Fruit fly (Drosophila melanogaster) whole organism, embryonic: ENCODE results near the gene Paf-AHalpha.

ENCODE experiments used
- Atf6 ChIP-seq: fragments of 200-800 bp; sonication (Bioruptor generic); IDR thresholded peaks from 2 replicates; pipeline ENCODE4 v1.3.6; 2022; ENCODE audit warnings: missing biosample characterization, missing genetic modification characterization
- B-H2 ChIP-seq: fragments of 200-800 bp; sonication (Bioruptor generic); optimal IDR thresholded peaks from 2 replicates; lab custom pipeline; 2018; ENCODE audit warnings: missing biosample characterization, mild to moderate bottlenecking, missing genetic modification characterization
- BEAF-32 ChIP-seq: fragments of 200-800 bp; sonication (Bioruptor generic); optimal IDR thresholded peaks from 3 replicates; lab custom pipeline; 2017; ENCODE audit warnings: missing biosample characterization, missing genetic modification characterization, mild to moderate bottlenecking, moderate library complexity, missing genetic modification reagents
- BtbVII ChIP-seq: fragments of 200-800 bp; sonication (Bioruptor generic); optimal IDR thresholded peaks from 3 replicates; lab custom pipeline; 2017; ENCODE audit warnings: missing biosample characterization, mild to moderate bottlenecking, missing genetic modification characterization
- CG10979 ChIP-seq: fragments of 200-800 bp; sonication (Bioruptor generic); optimal IDR thresholded peaks from 2 replicates; lab custom pipeline; 2018; ENCODE audit warnings: missing biosample characterization, mild to moderate bottlenecking, missing genetic modification characterization, moderate library complexity
- CG12104 ChIP-seq: fragments of 200-800 bp; sonication (Bioruptor generic); optimal IDR thresholded peaks from 3 replicates; lab custom pipeline; 2016; ENCODE audit warnings: missing biosample characterization, missing genetic modification characterization
- CG12236 ChIP-seq: fragments of 200-800 bp; sonication (Bioruptor generic); optimal IDR thresholded peaks from 2 replicates; lab custom pipeline; 2016; ENCODE audit warnings: missing biosample characterization, missing genetic modification characterization
- CG12942 ChIP-seq: fragments of 200-800 bp; sonication (Bioruptor generic); optimal IDR thresholded peaks from 3 replicates; lab custom pipeline; 2016; ENCODE audit warnings: missing biosample characterization, missing genetic modification characterization
- CG15479 ChIP-seq: fragments of 200-800 bp; sonication (Bioruptor generic); optimal IDR thresholded peaks from 3 replicates; lab custom pipeline; 2019; ENCODE audit warnings: missing biosample characterization, mild to moderate bottlenecking, missing genetic modification characterization, moderate library complexity
- CG15514 ChIP-seq: fragments of 200-800 bp; sonication (Bioruptor generic); optimal IDR thresholded peaks from 3 replicates; lab custom pipeline; 2017; ENCODE audit warnings: missing biosample characterization, missing genetic modification characterization, mild to moderate bottlenecking, moderate library complexity, missing genetic modification reagents
- CG15696 ChIP-seq: fragments of 200-800 bp; sonication (Bioruptor generic); optimal IDR thresholded peaks from 2 replicates; lab custom pipeline; 2019; ENCODE audit warnings: missing biosample characterization, mild to moderate bottlenecking, missing genetic modification characterization, moderate library complexity
- CG17328 ChIP-seq: fragments of 200-800 bp; sonication (Bioruptor generic); IDR thresholded peaks from 2 replicates; pipeline ENCODE4 v1.3.6; 2022; ENCODE audit warnings: missing biosample characterization, missing genetic modification characterization
- CG17829 ChIP-seq: fragments of 200-800 bp; optimal IDR thresholded peaks from 2 replicates; lab custom pipeline; 2019; ENCODE audit warnings: missing biosample characterization, mild to moderate bottlenecking, missing genetic modification characterization, moderate library complexity
- CG2202 ChIP-seq: fragments of 200-800 bp; sonication (Bioruptor generic); optimal IDR thresholded peaks from 2 replicates; lab custom pipeline; 2018; ENCODE audit warnings: missing biosample characterization, mild to moderate bottlenecking, missing genetic modification characterization
- CG32767 ChIP-seq: fragments of 200-800 bp; sonication (Bioruptor generic); IDR thresholded peaks from 2 replicates; pipeline ENCODE4 v1.3.6; 2022; ENCODE audit warnings: missing biosample characterization, missing genetic modification characterization
- CG32772 ChIP-seq: fragments of 200-800 bp; sonication (Bioruptor generic); IDR thresholded peaks from 2 replicates; pipeline ENCODE4 v1.3.6; 2022; ENCODE audit warnings: missing biosample characterization, missing genetic modification characterization
- CG34376 ChIP-seq: fragments of 200-800 bp; sonication (Bioruptor generic); optimal IDR thresholded peaks from 2 replicates; lab custom pipeline; 2018; ENCODE audit warnings: missing biosample characterization, mild to moderate bottlenecking, missing genetic modification characterization
- CG4820 ChIP-seq: fragments of 200-800 bp; sonication (Bioruptor generic); optimal IDR thresholded peaks from 3 replicates; lab custom pipeline; 2016; ENCODE audit warnings: missing biosample characterization, missing genetic modification characterization
- CG5180 ChIP-seq: fragments of 200-800 bp; sonication (Bioruptor generic); optimal IDR thresholded peaks from 3 replicates; lab custom pipeline; 2017; ENCODE audit warnings: missing biosample characterization, missing genetic modification characterization, mild to moderate bottlenecking, moderate library complexity, missing genetic modification reagents
- CG8388 ChIP-seq: fragments of 200-800 bp; sonication (Bioruptor generic); optimal IDR thresholded peaks from 2 replicates; lab custom pipeline; 2019; ENCODE audit warnings: missing biosample characterization, mild to moderate bottlenecking, missing genetic modification characterization, moderate library complexity
- D ChIP-seq, 2 experiments: fragments of 200-800 bp in 1 of 2; fragments of >200 bp in 1 of 2; sonication (Bioruptor generic) in 1 of 2; optimal IDR thresholded peaks; 2 replicates in 1 of 2; 3 replicates in 1 of 2; lab custom pipeline; 2017; ENCODE audit warnings: mild to moderate bottlenecking in 1 of 2, missing biosample characterization in 1 of 2, missing genetic modification characterization in 1 of 2, missing genetic modification reagents in 1 of 2
- D19B ChIP-seq: fragments of 200-800 bp; sonication (Bioruptor generic); optimal IDR thresholded peaks from 2 replicates; lab custom pipeline; 2017; ENCODE audit warnings: missing biosample characterization, mild to moderate bottlenecking, missing genetic modification characterization
- Dfd ChIP-seq, 2 experiments: fragments of >200 bp; optimal IDR thresholded peaks; 2 replicates each; lab custom pipeline; 2017; ENCODE audit warnings: missing biosample characterization in 2 of 2, missing genetic modification characterization in 2 of 2
- ERR ChIP-seq: fragments of 200-800 bp; sonication (Bioruptor generic); optimal IDR thresholded peaks from 2 replicates; lab custom pipeline; 2016; ENCODE audit warnings: missing biosample characterization, missing genetic modification characterization
- Hr3 ChIP-seq: fragments of 200-800 bp; sonication (Bioruptor generic); optimal IDR thresholded peaks from 3 replicates; lab custom pipeline; 2016; ENCODE audit warnings: missing biosample characterization, missing genetic modification characterization
- Hsf ChIP-seq: fragments of 200-800 bp; sonication (Bioruptor generic); optimal IDR thresholded peaks from 3 replicates; lab custom pipeline; 2016; ENCODE audit warnings: missing biosample characterization, missing genetic modification characterization
- Jarid2 ChIP-seq: fragments of 200-800 bp; sonication (Bioruptor generic); optimal IDR thresholded peaks from 3 replicates; lab custom pipeline; 2017; ENCODE audit warnings: mild to moderate bottlenecking, missing biosample characterization, missing genetic modification reagents, missing genetic modification characterization
- MBD-R2 ChIP-seq: fragments of 200-800 bp; sonication (Bioruptor generic); IDR thresholded peaks from 2 replicates; pipeline ENCODE4 v1.3.6; 2022; ENCODE audit warnings: missing biosample characterization, missing genetic modification characterization
- MESR4 ChIP-seq: fragments of 200-800 bp; sonication (Bioruptor generic); optimal IDR thresholded peaks from 2 replicates; lab custom pipeline; 2018; ENCODE audit warnings: missing biosample characterization, mild to moderate bottlenecking, missing genetic modification characterization, moderate library complexity
- Opbp ChIP-seq: fragments of 200-800 bp; sonication (Bioruptor generic); IDR thresholded peaks from 3 replicates; pipeline ENCODE4 v1.3.6; 2022; ENCODE audit warnings: missing biosample characterization, missing genetic modification characterization; ENCODE audit not compliant: partially characterized antibody
- PHDP ChIP-seq: fragments of 200-800 bp; sonication (Bioruptor generic); optimal IDR thresholded peaks from 3 replicates; lab custom pipeline; 2018; ENCODE audit warnings: missing biosample characterization, mild to moderate bottlenecking, missing genetic modification characterization, moderate library complexity
- YL-1 ChIP-seq: fragments of 200-800 bp; sonication (Bioruptor generic); optimal IDR thresholded peaks from 3 replicates; lab custom pipeline; 2017; ENCODE audit warnings: missing biosample characterization, mild to moderate bottlenecking, missing genetic modification characterization
- az2 ChIP-seq: fragments of 200-800 bp; sonication (Bioruptor generic); optimal IDR thresholded peaks from 3 replicates; lab custom pipeline; 2016; ENCODE audit warnings: missing biosample characterization, missing genetic modification characterization
- bbx ChIP-seq: fragments of 200-800 bp; sonication (Bioruptor generic); IDR thresholded peaks from 2 replicates; pipeline ENCODE4 v1.3.6; 2022; ENCODE audit warnings: missing biosample characterization, missing genetic modification characterization; ENCODE audit not compliant: partially characterized antibody
- crol ChIP-seq: fragments of 200-800 bp; sonication (Bioruptor generic); IDR thresholded peaks from 2 replicates; pipeline ENCODE4 v1.3.6; 2022; ENCODE audit warnings: missing biosample characterization, missing genetic modification characterization
- ems ChIP-seq: fragments of 200-800 bp; sonication (Bioruptor generic); optimal IDR thresholded peaks from 3 replicates; lab custom pipeline; 2016; ENCODE audit warnings: missing biosample characterization, missing genetic modification characterization
- eyg ChIP-seq: fragments of 200-800 bp; sonication (Bioruptor generic); optimal IDR thresholded peaks from 3 replicates; lab custom pipeline; 2016; ENCODE audit warnings: missing biosample characterization, missing genetic modification characterization
- fd96Cb ChIP-seq: fragments of 200-800 bp; sonication (Bioruptor generic); optimal IDR thresholded peaks from 2 replicates; lab custom pipeline; 2018; ENCODE audit warnings: missing biosample characterization, mild to moderate bottlenecking, missing genetic modification characterization, moderate library complexity
- gfzf ChIP-seq: fragments of 200-800 bp; sonication (Bioruptor generic); optimal IDR thresholded peaks from 2 replicates; lab custom pipeline; 2016; ENCODE audit warnings: missing biosample characterization, mild to moderate bottlenecking, missing genetic modification characterization, moderate library complexity
- gt ChIP-seq: fragments of 200-800 bp; sonication (Bioruptor generic); IDR thresholded peaks from 2 replicates; pipeline ENCODE4 v1.3.6; 2022; ENCODE audit warnings: missing biosample characterization, missing genetic modification characterization
- hbn ChIP-seq: fragments of 200-800 bp; sonication (Bioruptor generic); IDR thresholded peaks from 2 replicates; pipeline ENCODE4 v1.3.6; 2022; ENCODE audit warnings: missing biosample characterization, missing genetic modification characterization; ENCODE audit not compliant: partially characterized antibody
- lov ChIP-seq, 2 experiments: fragments of 200-800 bp in 1 of 2; fragments of >200 bp in 1 of 2; sonication (Bioruptor generic) in 1 of 2; IDR thresholded peaks in 1 of 2; optimal IDR thresholded peaks in 1 of 2; 2 replicates in 1 of 2; 3 replicates in 1 of 2; pipeline versions ENCODE4 v1.3.6 to Lab custom; 2017 to 2022; ENCODE audit warnings: missing biosample characterization in 1 of 2, missing genetic modification characterization in 1 of 2
- nerfin-1 ChIP-seq: fragments of 200-800 bp; sonication (Bioruptor generic); optimal IDR thresholded peaks from 3 replicates; lab custom pipeline; 2019; ENCODE audit warnings: missing biosample characterization, mild to moderate bottlenecking, missing genetic modification characterization, moderate library complexity
- pan ChIP-seq, 4 experiments: fragments of >200 bp in 3 of 4; fragments of 200-800 bp in 1 of 4; sonication (Bioruptor generic) in 1 of 4; optimal IDR thresholded peaks in 3 of 4; IDR thresholded peaks in 1 of 4; 2 replicates each; pipeline versions ENCODE4 v1.3.6 to Lab custom; 2017 to 2022; ENCODE audit warnings: missing biosample characterization in 2 of 4, missing genetic modification characterization in 2 of 4, mixed read lengths in 1 of 4
- row ChIP-seq: fragments of 200-800 bp; sonication (Bioruptor generic); IDR thresholded peaks from 3 replicates; pipeline ENCODE4 v1.3.6; 2022; ENCODE audit warnings: missing biosample characterization, missing genetic modification characterization
- sens ChIP-seq: fragments of 200-800 bp; sonication (Bioruptor generic); peaks from one replicate; lab custom pipeline; 2016; ENCODE audit warnings: missing biosample characterization, missing genetic modification characterization
- sens-2 ChIP-seq: fragments of 200-800 bp; sonication (Bioruptor generic); IDR thresholded peaks from 2 replicates; pipeline ENCODE4 v1.3.6; 2022; ENCODE audit warnings: missing biosample characterization, missing genetic modification characterization
- yki ChIP-seq: fragments of >200 bp; optimal IDR thresholded peaks from 3 replicates; lab custom pipeline; 2018

Gene Paf-AHalpha

DNA sequence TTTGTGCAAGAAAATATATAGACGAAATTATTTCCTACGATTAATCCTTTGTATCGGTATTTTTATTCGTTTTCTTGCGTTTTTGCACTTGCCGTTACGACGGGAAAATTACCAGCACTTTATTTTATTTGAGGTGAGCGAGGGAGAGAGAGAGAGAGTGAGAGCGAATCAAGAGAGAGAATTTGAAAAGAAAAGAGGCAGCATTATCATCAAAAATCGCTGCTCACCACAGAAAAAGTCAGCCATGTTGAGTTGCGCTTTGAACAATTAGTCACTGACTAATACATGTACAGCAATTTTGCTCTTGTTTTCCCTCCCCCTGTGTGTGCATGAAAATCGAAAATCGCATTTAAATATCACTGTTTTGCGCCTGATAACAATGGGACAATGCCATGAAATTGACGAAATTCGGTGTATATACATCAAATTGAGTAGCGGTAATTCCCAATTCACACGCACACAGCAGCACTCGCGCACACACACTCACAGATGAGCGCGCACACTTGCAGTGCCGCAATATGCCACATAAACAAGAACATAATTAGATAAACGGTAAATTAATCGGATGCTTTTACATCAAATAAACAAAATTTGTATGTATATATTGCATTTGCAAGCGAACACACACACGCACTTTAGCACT, 49.3 kb upstream of the Paf-AHalpha start (continued):
- TF ChIP-seq CG15514 (GFP tag; lab: Kevin White, UChicago): peak; percentile 0
- TF ChIP-seq D (optimal IDR thresholded peaks at IDR 0.05; lab: Kevin White, UChicago): peak; percentile 45
- TF ChIP-seq D (GFP tag; optimal IDR thresholded peaks at IDR 0.05; lab: Kevin White, UChicago): no peak
- TF ChIP-seq CG15479 (GFP tag; lab: Kevin White, UChicago): peak; percentile 17
- TF ChIP-seq sens-2 (GFP tag; lab: Robert Waterston, UW): no peak
- no peak for TF ChIP-seq CG10979
- TF ChIP-seq crol: 0 out of 2 replicates have a peak, but pooled peaks have one; percentile 9
- no peak for TF ChIP-seq CG32772 (GFP tag; lab: Robert Waterston, UW)
- no peak for TF ChIP-seq Opbp (GFP tag; lab: Robert Waterston, UW)
- TF ChIP-seq hbn (GFP tag; lab: Robert Waterston, UW): peak; percentile 39; the same call in 1 of the 2 replicates
- TF ChIP-seq BtbVII: peak; percentile 24
- no peak for TF ChIP-seq Atf6 (GFP tag; lab: Robert Waterston, UW)
- TF ChIP-seq Dfd (GFP tag; optimal IDR thresholded peaks at IDR 0.05; lab: Kevin White, UChicago): no peak
- TF ChIP-seq CG8388 (GFP tag; lab: Kevin White, UChicago): no peak
- no peak for TF ChIP-seq CG15696 (tag; lab: Kevin White, UChicago)
- no peak for TF ChIP-seq PHDP (tag; lab: Kevin White, UChicago)
- no peak for TF ChIP-seq Hsf (GFP tag; lab: Kevin White, UChicago)
- no peak for TF ChIP-seq Jarid2 (GFP tag; lab: Kevin White, UChicago)
- TF ChIP-seq CG4820 (GFP tag; lab: Kevin White, UChicago): no peak
- peak; percentile 44 for TF ChIP-seq YL-1
- peak; percentile 55 for TF ChIP-seq D19B (GFP tag; lab: Kevin White, UChicago)
- TF ChIP-seq MBD-R2 (GFP tag; lab: Robert Waterston, UW): no peak
- peak; percentile 18; the same call in 1 of the 3 replicates for TF ChIP-seq row (GFP tag; lab: Robert Waterston, UW)
- TF ChIP-seq CG12236 (GFP tag; lab: Kevin White, UChicago): no peak
- TF ChIP-seq yki (lab: Kevin White, UChicago): peak; percentile 28
- TF ChIP-seq az2 (GFP tag; lab: Kevin White, UChicago): no peak
- TF ChIP-seq CG17328: no peak
- TF ChIP-seq pan (optimal IDR thresholded peaks at IDR 0.05; lab: Kevin White, UChicago): no peak
- TF ChIP-seq pan (GFP tag; optimal IDR thresholded peaks at IDR 0.05 in 1 of 2, IDR thresholded peaks at IDR 0.05 in 1 of 2): no peak
- TF ChIP-seq gt (GFP tag; lab: Robert Waterston, UW): no peak
- peak; percentile 49 for TF ChIP-seq CG34376
- no peak for TF ChIP-seq Hr3 (GFP tag; lab: Kevin White, UChicago)
- TF ChIP-seq CG32767 (GFP tag; lab: Robert Waterston, UW): peak; percentile 79
- peak; percentile 60 for TF ChIP-seq MESR4 (GFP tag; lab: Kevin White, UChicago)
- peak; percentile 75 for TF ChIP-seq nerfin-1 (tag; lab: Kevin White, UChicago)
- TF ChIP-seq CG12942 (GFP tag; lab: Kevin White, UChicago): no peak
- no peak for TF ChIP-seq B-H2
- no peak for TF ChIP-seq CG12104 (GFP tag; lab: Kevin White, UChicago)
- TF ChIP-seq ERR: no peak
- no peak for TF ChIP-seq fd96Cb
- no peak for TF ChIP-seq CG17829 (tag; lab: Kevin White, UChicago)
- no peak for TF ChIP-seq CG5180
- peak; percentile 50 for TF ChIP-seq sens (GFP tag; lab: Kevin White, UChicago)
- no peak for TF ChIP-seq bbx
- no peak for TF ChIP-seq lov (optimal IDR thresholded peaks at IDR 0.05; lab: Kevin White, UChicago)
- no peak for TF ChIP-seq lov (GFP tag; IDR thresholded peaks at IDR 0.05; lab: Robert Waterston, UW)
- TF ChIP-seq ems (GFP tag; lab: Kevin White, UChicago): no peak
- no peak for TF ChIP-seq BEAF-32 (GFP tag; lab: Kevin White, UChicago)
- TF ChIP-seq gfzf: no peak
- TF ChIP-seq eyg (GFP tag; lab: Kevin White, UChicago): no peak
- no peak for TF ChIP-seq CG2202 (tag; lab: Kevin White, UChicago)
